Fruit fly (Drosophila melanogaster) whole organism, embryonic: ENCODE data around the gene kraken.

Experiments used
- ATbp ChIP-seq: fragments of 200-800 bp; sonication (Bioruptor generic); optimal IDR thresholded peaks from 2 replicates; lab custom pipeline; 2017; ENCODE audit warnings: missing biosample characterization, mild to moderate bottlenecking, missing genetic modification characterization, missing genetic modification reagents
- Antp ChIP-seq: fragments of 200-800 bp; sonication (Bioruptor generic); optimal IDR thresholded peaks from 3 replicates; lab custom pipeline; 2016; ENCODE audit warnings: missing biosample characterization, missing genetic modification characterization
- Atf-2 ChIP-seq: fragments of 200-800 bp; sonication (Bioruptor generic); optimal IDR thresholded peaks from 2 replicates; lab custom pipeline; 2016; ENCODE audit warnings: missing biosample characterization, missing genetic modification characterization
- CG10431 ChIP-seq: fragments of 200-800 bp; sonication (Bioruptor generic); optimal IDR thresholded peaks from 3 replicates; lab custom pipeline; 2018; ENCODE audit warnings: missing biosample characterization, mild to moderate bottlenecking, missing genetic modification characterization
- CG11695 ChIP-seq: fragments of 200-800 bp; sonication (Bioruptor generic); IDR thresholded peaks from 3 replicates; pipeline ENCODE4 v1.3.6; 2022; ENCODE audit warnings: missing biosample characterization, missing genetic modification characterization
- CG11696 ChIP-seq: fragments of 200-800 bp; sonication (Bioruptor generic); IDR thresholded peaks from 2 replicates; pipeline ENCODE4 v1.3.6; 2022; ENCODE audit warnings: missing biosample characterization, missing genetic modification characterization
- CG12299 ChIP-seq: fragments of 200-800 bp; sonication (Bioruptor generic); optimal IDR thresholded peaks from 2 replicates; lab custom pipeline; 2018; ENCODE audit warnings: missing biosample characterization, mild to moderate bottlenecking, missing genetic modification characterization
- CG13424 ChIP-seq: fragments of 200-800 bp; sonication (Bioruptor generic); optimal IDR thresholded peaks from 2 replicates; lab custom pipeline; 2019; ENCODE audit warnings: missing biosample characterization, mild to moderate bottlenecking, missing genetic modification characterization, moderate library complexity
- CG13775 ChIP-seq: fragments of 200-800 bp; sonication (Bioruptor generic); optimal IDR thresholded peaks from 3 replicates; lab custom pipeline; 2017; ENCODE audit warnings: missing biosample characterization, mild to moderate bottlenecking, missing genetic modification characterization
- CG14014 ChIP-seq: fragments of 200-800 bp; sonication (Bioruptor generic); IDR thresholded peaks from 2 replicates; pipeline ENCODE4 v1.3.6; 2022; ENCODE audit warnings: missing biosample characterization, missing genetic modification characterization
- CG17359 ChIP-seq: fragments of 200-800 bp; sonication (Bioruptor generic); optimal IDR thresholded peaks from 3 replicates; lab custom pipeline; 2018; ENCODE audit warnings: missing biosample characterization, mild to moderate bottlenecking, missing genetic modification characterization, moderate library complexity
- CG2129 ChIP-seq: fragments of 200-800 bp; sonication (Bioruptor generic); IDR thresholded peaks from 2 replicates; pipeline ENCODE4 v1.3.6; 2022; ENCODE audit warnings: missing biosample characterization, missing genetic modification characterization; ENCODE audit not compliant: partially characterized antibody
- CG2202 ChIP-seq: fragments of 200-800 bp; sonication (Bioruptor generic); optimal IDR thresholded peaks from 2 replicates; lab custom pipeline; 2018; ENCODE audit warnings: missing biosample characterization, mild to moderate bottlenecking, missing genetic modification characterization
- CG30403 ChIP-seq: fragments of 200-800 bp; sonication (Bioruptor generic); optimal IDR thresholded peaks from 3 replicates; lab custom pipeline; 2016; ENCODE audit warnings: missing biosample characterization, missing genetic modification characterization
- CG4328 ChIP-seq: fragments of 200-800 bp; sonication (Bioruptor generic); optimal IDR thresholded peaks from 3 replicates; lab custom pipeline; 2017; ENCODE audit warnings: missing biosample characterization, missing genetic modification reagents, missing genetic modification characterization
- CG4854 ChIP-seq: fragments of 200-800 bp; sonication (Bioruptor generic); optimal IDR thresholded peaks from 2 replicates; lab custom pipeline; 2016; ENCODE audit warnings: missing biosample characterization, missing genetic modification characterization, inconsistent platforms
- CG7745 ChIP-seq: fragments of 200-800 bp; sonication (Bioruptor generic); optimal IDR thresholded peaks from 2 replicates; lab custom pipeline; 2018; ENCODE audit warnings: missing biosample characterization, mild to moderate bottlenecking, missing genetic modification characterization, moderate library complexity
- CG7987 ChIP-seq: fragments of 200-800 bp; sonication (Bioruptor generic); optimal IDR thresholded peaks from 2 replicates; lab custom pipeline; 2018; ENCODE audit warnings: missing biosample characterization, mild to moderate bottlenecking, missing genetic modification characterization, moderate library complexity
- CG9817 ChIP-seq: fragments of 200-800 bp; sonication (Bioruptor generic); optimal IDR thresholded peaks from 2 replicates; lab custom pipeline; 2018; ENCODE audit warnings: missing biosample characterization, mild to moderate bottlenecking, missing genetic modification characterization, moderate library complexity
- Chrac-16 ChIP-seq: fragments of 200-800 bp; sonication (Bioruptor generic); optimal IDR thresholded peaks from 3 replicates; lab custom pipeline; 2016; ENCODE audit warnings: missing biosample characterization, missing genetic modification characterization
- E2f2 ChIP-seq: fragments of 200-800 bp; sonication (Bioruptor generic); IDR thresholded peaks from 2 replicates; pipeline ENCODE4 v1.3.6; 2022; ENCODE audit warnings: missing biosample characterization, missing genetic modification characterization
- Fer1 ChIP-seq: fragments of 200-800 bp; sonication (Bioruptor generic); optimal IDR thresholded peaks from 2 replicates; lab custom pipeline; 2017; ENCODE audit warnings: missing biosample characterization, mild to moderate bottlenecking, missing genetic modification characterization
- H15 ChIP-seq: fragments of 200-800 bp; sonication (Bioruptor generic); IDR thresholded peaks from 3 replicates; pipeline ENCODE4 v1.3.6; 2022; ENCODE audit warnings: missing biosample characterization, missing genetic modification characterization
- Hmr ChIP-seq: fragments of 200-800 bp; sonication (Bioruptor generic); optimal IDR thresholded peaks from 3 replicates; lab custom pipeline; 2017; ENCODE audit warnings: mild to moderate bottlenecking, missing biosample characterization, missing genetic modification reagents, missing genetic modification characterization
- Hr3 ChIP-seq: fragments of 200-800 bp; sonication (Bioruptor generic); optimal IDR thresholded peaks from 3 replicates; lab custom pipeline; 2016; ENCODE audit warnings: missing biosample characterization, missing genetic modification characterization
- Hsf ChIP-seq: fragments of 200-800 bp; sonication (Bioruptor generic); optimal IDR thresholded peaks from 3 replicates; lab custom pipeline; 2016; ENCODE audit warnings: missing biosample characterization, missing genetic modification characterization
- Med ChIP-seq: fragments of 200-800 bp; sonication (Bioruptor generic); peaks from one replicate; lab custom pipeline; 2016; ENCODE audit warnings: missing biosample characterization, missing genetic modification characterization, mild to moderate bottlenecking, inconsistent platforms, moderate library complexity
- NC2β ChIP-seq: fragments of 200-800 bp; sonication (Bioruptor generic); optimal IDR thresholded peaks from 2 replicates; lab custom pipeline; 2016; ENCODE audit warnings: missing biosample characterization, missing genetic modification characterization
- Optix ChIP-seq: fragments of 200-800 bp; sonication (Bioruptor generic); IDR thresholded peaks from 3 replicates; pipeline ENCODE4 v1.3.6; 2022; ENCODE audit warnings: missing biosample characterization, missing genetic modification characterization
- Pdp1 ChIP-seq, 2 experiments: fragments of 200-800 bp; sonication (Bioruptor generic); optimal IDR thresholded peaks; 3 replicates each; lab custom pipeline; 2016; ENCODE audit warnings: missing biosample characterization in 2 of 2, missing genetic modification characterization in 2 of 2, mild to moderate bottlenecking in 1 of 2, moderate library complexity in 1 of 2
- Six4 ChIP-seq: fragments of 200-800 bp; sonication (Bioruptor generic); optimal IDR thresholded peaks from 2 replicates; lab custom pipeline; 2016; ENCODE audit warnings: missing biosample characterization, missing genetic modification characterization
- TFAM ChIP-seq: fragments of 200-800 bp; sonication (Bioruptor generic); optimal IDR thresholded peaks from 2 replicates; lab custom pipeline; 2017; ENCODE audit warnings: missing biosample characterization, missing genetic modification characterization, inconsistent platforms
- ato ChIP-seq: fragments of 200-800 bp; sonication (Bioruptor generic); IDR thresholded peaks from 2 replicates; pipeline ENCODE4 v1.3.6; 2022; ENCODE audit warnings: missing biosample characterization, missing genetic modification characterization; ENCODE audit not compliant: partially characterized antibody
- caup ChIP-seq: fragments of 200-800 bp; sonication (Bioruptor generic); optimal IDR thresholded peaks from 3 replicates; lab custom pipeline; 2017; ENCODE audit warnings: missing biosample characterization, mild to moderate bottlenecking, missing genetic modification characterization, moderate library complexity; ENCODE audit not compliant: severe bottlenecking
- ci ChIP-seq: fragments of 200-800 bp; sonication (Bioruptor generic); IDR thresholded peaks from 3 replicates; pipeline ENCODE4 v1.3.6; 2022; ENCODE audit warnings: missing biosample characterization, missing genetic modification characterization
- dmrt11E ChIP-seq: fragments of 200-800 bp; sonication (Bioruptor generic); optimal IDR thresholded peaks from 3 replicates; lab custom pipeline; 2018; ENCODE audit warnings: missing biosample characterization, mild to moderate bottlenecking, missing genetic modification characterization, moderate library complexity
- esg ChIP-seq: fragments of 200-800 bp; sonication (Bioruptor generic); conservative IDR thresholded peaks from 2 replicates; pipeline ENCODE4 v1.3.6; 2022; ENCODE audit warnings: missing biosample characterization, missing genetic modification characterization
- fd3F ChIP-seq: fragments of 200-800 bp; sonication (Bioruptor generic); optimal IDR thresholded peaks from 2 replicates; lab custom pipeline; 2018; ENCODE audit warnings: missing biosample characterization, mild to moderate bottlenecking, missing genetic modification characterization, moderate library complexity
- gem ChIP-seq: fragments of 200-800 bp; sonication (Bioruptor generic); optimal IDR thresholded peaks from 2 replicates; lab custom pipeline; 2019; ENCODE audit warnings: missing biosample characterization, mild to moderate bottlenecking, missing genetic modification characterization, moderate library complexity
- gsb-n ChIP-seq: fragments of 200-800 bp; sonication (Bioruptor generic); optimal IDR thresholded peaks from 3 replicates; lab custom pipeline; 2018; ENCODE audit warnings: missing biosample characterization, mild to moderate bottlenecking, missing genetic modification characterization
- hbn ChIP-seq: fragments of 200-800 bp; sonication (Bioruptor generic); IDR thresholded peaks from 2 replicates; pipeline ENCODE4 v1.3.6; 2022; ENCODE audit warnings: missing biosample characterization, missing genetic modification characterization; ENCODE audit not compliant: partially characterized antibody
- odd ChIP-seq: fragments of 200-800 bp; sonication (Bioruptor generic); optimal IDR thresholded peaks from 2 replicates; lab custom pipeline; 2017; ENCODE audit warnings: missing biosample characterization, mild to moderate bottlenecking, missing genetic modification characterization
- pfk ChIP-seq: fragments of 200-800 bp; sonication (Bioruptor generic); optimal IDR thresholded peaks from 2 replicates; lab custom pipeline; 2018; ENCODE audit warnings: missing biosample characterization, mild to moderate bottlenecking, missing genetic modification characterization, moderate library complexity
- pnt ChIP-seq: fragments of 200-800 bp; sonication (Bioruptor generic); optimal IDR thresholded peaks from 3 replicates; lab custom pipeline; 2016; ENCODE audit warnings: missing biosample characterization, missing genetic modification characterization
- sc ChIP-seq, 3 experiments: fragments of >200 bp in 2 of 3; fragments of 200-800 bp in 1 of 3; sonication (Bioruptor generic) in 1 of 3; optimal IDR thresholded peaks; 2 replicates in 2 of 3; 3 replicates in 1 of 3; lab custom pipeline; 2017; ENCODE audit warnings: mild to moderate bottlenecking in 1 of 3, missing biosample characterization in 1 of 3, missing genetic modification characterization in 1 of 3, missing genetic modification reagents in 1 of 3
- sens-2 ChIP-seq: fragments of 200-800 bp; sonication (Bioruptor generic); IDR thresholded peaks from 2 replicates; pipeline ENCODE4 v1.3.6; 2022; ENCODE audit warnings: missing biosample characterization, missing genetic modification characterization
- sisA ChIP-seq: fragments of 200-800 bp; sonication (Bioruptor generic); IDR thresholded peaks from 2 replicates; pipeline ENCODE4 v1.3.6; 2022; ENCODE audit warnings: missing biosample characterization, missing genetic modification characterization
- yki ChIP-seq: fragments of >200 bp; optimal IDR thresholded peaks from 3 replicates; lab custom pipeline; 2018

Gene kraken

dm6 chr2L:827516-828362 lies 24.8 kb upstream of the kraken start (continued):
- TF ChIP-seq CG4854 (GFP tag; lab: Kevin White, UChicago) (peak; percentile 10), CG7745 (tag; lab: Kevin White, UChicago) (no peak), sc (optimal IDR thresholded peaks at IDR 0.05; lab: Kevin White, UChicago) (no peak), sc (GFP tag; optimal IDR thresholded peaks at IDR 0.05; lab: Kevin White, UChicago) (peak; percentile 69), CG13424 (tag; lab: Kevin White, UChicago) (peak; percentile 39), ci (peak; percentile 70), odd (peak; percentile 29), H15 (GFP tag; lab: Robert Waterston, UW) (0 out of 3 replicates have a peak, but pooled peaks have one; percentile 14), dmrt11E (tag; lab: Kevin White, UChicago) (peak; percentile 55), Pdp1 (GFP tag; optimal IDR thresholded peaks at IDR 0.05; lab: Kevin White, UChicago) (peak in 1 of 2 experiments; percentile 87), CG13775 (GFP tag; lab: Kevin White, UChicago) (peak; percentile 10), Med (GFP tag; lab: Kevin White, UChicago) (peak; percentile 74), CG2129 (GFP tag; lab: Robert Waterston, UW) (no peak), gsb-n (peak; percentile 65), pfk (GFP tag; lab: Kevin White, UChicago) (no peak), Fer1 (GFP tag; lab: Kevin White, UChicago) (no peak), Chrac-16 (GFP tag; lab: Kevin White, UChicago) (peak; percentile 49), CG10431 (GFP tag; lab: Kevin White, UChicago) (peak; percentile 24), CG12299 (tag; lab: Kevin White, UChicago) (peak; percentile 26), sens-2 (peak; percentile 36; the same call in 1 of the 2 replicates), yki (lab: Kevin White, UChicago) (no peak), Six4 (peak; percentile 7), Hr3 (GFP tag; lab: Kevin White, UChicago) (peak; percentile 44), ato (no peak), NC2β (GFP tag; lab: Kevin White, UChicago) (peak; percentile 45), gem (tag; lab: Kevin White, UChicago) (peak; percentile 84), CG4328 (peak; percentile 5), CG11696 (no peak), CG2202 (tag; lab: Kevin White, UChicago) (peak; percentile 54), CG30403 (peak; percentile 63)

- TF ChIP-seq Optix (GFP tag; lab: Robert Waterston, UW) (peak; percentile 56; the same call in 1 of the 3 replicates), esg (GFP tag; lab: Robert Waterston, UW) (peak; percentile 26; the same call in 1 of the 2 replicates), Hmr (peak; percentile 1), hbn (no peak), CG2202 (tag; lab: Kevin White, UChicago) (peak; percentile 18), CG11695 (GFP tag; lab: Robert Waterston, UW) (0 out of 3 replicates have a peak, but pooled peaks have one; percentile 8), CG17359 (tag; lab: Kevin White, UChicago) (peak; percentile 0), CG14014 (GFP tag; lab: Robert Waterston, UW) (peak; percentile 30; the same call in 1 of the 2 replicates), Antp (GFP tag; lab: Kevin White, UChicago) (peak; percentile 36), CG30403 (peak; percentile 38), CG9817 (tag; lab: Kevin White, UChicago) (peak; percentile 40), TFAM (GFP tag; lab: Kevin White, UChicago) (no peak), ATbp (GFP tag; lab: Kevin White, UChicago) (peak; percentile 38), caup (no peak), fd3F (no peak), sisA (GFP tag; lab: Robert Waterston, UW) (peak; percentile 44; the same call in 1 of the 2 replicates), CG7987 (GFP tag; lab: Kevin White, UChicago) (no peak), E2f2 (GFP tag; lab: Robert Waterston, UW) (peak; percentile 39; the same call in 1 of the 2 replicates), Hsf (peak; percentile 65), pnt (GFP tag; lab: Kevin White, UChicago) (peak; percentile 4), Atf-2 (GFP tag; lab: Kevin White, UChicago) (peak; percentile 54)
These were observed 14.6 kb upstream of the kraken start for dm6 chr2L:837989-838388.
